Worm (Caenorhabditis elegans): Measurements from ENCODE around the gene K10G6.9.

ce11 chrII:3965665-3966416 is 6.2 kb upstream of the K10G6.9 start:
- TF ChIP-seq zip-8 (tag; optimal IDR thresholded peaks at IDR 0.05) (no peak), nhr-237 (tag; optimal IDR thresholded peaks at IDR 0.05) (no peak), pha-4 (tag; optimal IDR thresholded peaks at IDR 0.05) (no peak), nhr-28 (tag; optimal IDR thresholded peaks at IDR 0.05) (no peak), elt-1 (tag; optimal IDR thresholded peaks at IDR 0.05; ENCODE audit: borderline replicate concordance, insufficient read depth) (no peak), unc-62 (GFP tag; optimal IDR thresholded peaks at IDR 0.05) (no peak), ham-2 (GFP tag; optimal IDR thresholded peaks at IDR 0.05) (no peak), nhr-76 (tag; optimal IDR thresholded peaks at IDR 0.05) (no peak), drap-1 (GFP tag; optimal IDR thresholded peaks at IDR 0.05) (no peak), ces-1 (GFP tag; optimal IDR thresholded peaks at IDR 0.05) (no peak)
